Fruit fly (Drosophila melanogaster) S2 (cell line): Measurements from ENCODE around the gene PDZ-GEF.

ENCODE experiments used
- CG8478 ChIP-seq: fragments of >200 bp; optimal IDR thresholded peaks from 2 replicates; lab custom pipeline; 2018
- CTCF ChIP-seq, 2 experiments: fragments of >200 bp; optimal IDR thresholded peaks; 2 replicates each; lab custom pipeline; 2018

PDZ-GEF gene

DNA sequence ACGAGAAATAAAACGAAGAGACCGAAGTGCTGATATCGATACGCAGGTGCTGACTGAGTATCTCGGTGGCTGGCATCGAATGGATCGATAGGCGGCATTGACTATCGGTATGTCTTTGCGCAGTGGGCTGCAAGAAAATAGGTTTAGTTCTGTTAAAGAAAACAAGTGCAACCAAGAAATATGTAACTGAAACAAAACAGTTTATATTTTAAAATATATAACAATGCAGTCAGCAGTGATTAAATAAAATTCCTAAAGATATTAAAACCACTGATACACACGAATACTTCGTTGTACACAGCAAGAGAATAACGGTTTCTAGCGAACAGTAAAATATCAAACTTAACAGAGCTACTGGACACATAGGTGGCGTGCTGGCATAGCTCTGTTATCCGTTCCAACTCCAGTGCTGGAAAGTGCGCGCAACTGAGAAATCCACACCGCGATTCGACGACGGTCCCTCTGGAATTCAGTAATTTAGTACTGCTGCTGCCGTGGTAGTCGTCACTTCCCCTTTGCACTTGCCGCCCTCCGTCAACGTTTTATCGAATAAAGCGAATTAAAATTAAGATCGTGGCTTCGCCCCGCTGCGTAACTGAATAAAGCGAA lies 14.9 kb downstream of the PDZ-GEF start, which contains the start of the genes Pez and Cpr:
Pez (minus strand) TSS at position 305 of the 609 bp plus-strand sequence.
Cpr (plus strand) TSS at position 470 of the 609 bp plus-strand sequence.
- TF ChIP-seq CTCF (optimal IDR thresholded peaks at IDR 0.05; lab: Kevin White, UChicago) (peak; percentile 94 to 98), CG8478 (no peak)

DNA sequence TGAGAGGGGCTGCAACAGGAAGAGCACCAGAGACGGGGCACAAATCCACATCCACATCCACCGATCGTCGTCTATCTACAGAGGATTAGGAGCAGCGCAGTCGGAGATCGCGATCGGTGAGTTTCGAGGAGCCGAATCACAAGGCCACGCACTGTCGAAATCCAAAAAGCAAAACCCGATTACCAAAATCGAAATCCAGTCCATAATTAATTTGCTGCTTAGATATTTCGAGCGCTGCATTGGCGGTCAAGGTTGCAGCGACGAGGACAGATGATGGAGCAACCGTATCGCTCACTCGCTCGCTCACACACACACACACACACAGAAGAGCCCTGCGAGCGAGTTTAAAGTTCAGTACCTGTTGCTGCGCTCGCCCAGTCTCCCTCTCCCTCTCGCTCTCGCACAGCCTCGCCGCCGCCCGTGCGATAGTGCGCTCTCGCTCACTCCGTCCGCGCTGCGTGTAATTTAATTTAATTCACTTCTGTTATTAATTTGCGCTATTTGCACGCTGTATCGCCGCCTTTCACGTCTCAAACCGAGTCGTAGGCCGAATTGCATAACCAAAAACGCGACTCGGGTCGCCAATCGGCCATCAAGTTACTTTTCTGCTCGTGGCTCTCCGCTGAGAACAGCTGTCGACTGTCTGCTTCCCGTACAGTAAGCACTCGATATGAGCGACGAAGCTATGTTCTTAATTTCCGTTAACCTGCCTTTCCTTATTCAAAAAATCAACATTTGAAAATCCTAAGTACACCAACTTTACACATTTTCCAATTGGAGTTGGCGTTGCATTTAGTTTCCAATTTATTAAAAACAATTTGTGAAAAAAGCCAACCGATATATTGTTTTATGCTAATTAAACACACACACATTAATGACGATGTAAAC lies 15.7 kb downstream of the PDZ-GEF start:
- no peak for TF ChIP-seq CG8478
- TF ChIP-seq CTCF (optimal IDR thresholded peaks at IDR 0.05; lab: Kevin White, UChicago) = peak; percentile 20 to 23

DNA sequence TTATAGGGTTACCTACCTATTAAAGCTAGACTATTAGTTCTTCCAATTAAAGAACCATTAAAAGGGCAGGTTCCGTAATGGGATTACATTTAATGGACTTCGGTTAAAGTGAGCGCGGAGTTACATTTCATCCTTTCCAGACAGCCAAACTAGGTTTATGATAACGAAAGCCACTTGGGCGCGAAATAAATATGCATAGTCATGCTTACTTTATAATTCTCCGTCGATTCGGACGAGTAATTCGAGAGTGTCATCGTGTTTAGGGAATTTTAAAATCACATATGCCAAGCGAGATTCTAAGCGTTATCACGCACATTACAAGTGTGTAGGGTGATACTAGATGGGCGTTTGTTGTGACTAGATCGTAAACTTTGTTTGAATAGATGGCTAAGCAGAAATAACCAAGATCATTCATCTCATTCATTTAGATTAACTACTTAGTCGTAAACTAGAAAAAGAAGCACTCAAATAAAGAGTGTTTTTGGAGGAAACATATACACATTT lies 16.7 kb downstream of the PDZ-GEF start:
- TF ChIP-seq CTCF (optimal IDR thresholded peaks at IDR 0.05; lab: Kevin White, UChicago) = no peak
- no peak for TF ChIP-seq CG8478

DNA sequence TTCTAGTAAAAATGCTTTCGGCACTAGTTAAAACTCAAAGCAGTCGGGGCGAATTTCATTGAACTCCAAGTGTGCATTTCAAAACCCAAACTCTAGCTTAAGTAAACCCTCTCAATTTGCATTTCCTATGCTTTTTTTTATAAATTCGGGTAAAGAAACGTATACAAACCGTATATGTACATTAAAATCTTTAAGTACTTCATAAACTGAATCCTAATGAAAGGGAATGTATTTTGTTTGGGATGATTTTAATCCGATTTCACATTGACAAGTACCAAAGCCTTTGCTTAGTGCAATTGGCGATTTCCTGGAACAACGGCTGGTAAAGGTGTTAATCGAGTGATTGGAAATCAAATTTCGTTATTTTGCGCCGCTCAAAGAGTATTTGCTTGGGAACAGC lies 17.7 kb downstream of the PDZ-GEF start:
- no peak for TF ChIP-seq CTCF (optimal IDR thresholded peaks at IDR 0.05; lab: Kevin White, UChicago)
- no peak for TF ChIP-seq CG8478

DNA sequence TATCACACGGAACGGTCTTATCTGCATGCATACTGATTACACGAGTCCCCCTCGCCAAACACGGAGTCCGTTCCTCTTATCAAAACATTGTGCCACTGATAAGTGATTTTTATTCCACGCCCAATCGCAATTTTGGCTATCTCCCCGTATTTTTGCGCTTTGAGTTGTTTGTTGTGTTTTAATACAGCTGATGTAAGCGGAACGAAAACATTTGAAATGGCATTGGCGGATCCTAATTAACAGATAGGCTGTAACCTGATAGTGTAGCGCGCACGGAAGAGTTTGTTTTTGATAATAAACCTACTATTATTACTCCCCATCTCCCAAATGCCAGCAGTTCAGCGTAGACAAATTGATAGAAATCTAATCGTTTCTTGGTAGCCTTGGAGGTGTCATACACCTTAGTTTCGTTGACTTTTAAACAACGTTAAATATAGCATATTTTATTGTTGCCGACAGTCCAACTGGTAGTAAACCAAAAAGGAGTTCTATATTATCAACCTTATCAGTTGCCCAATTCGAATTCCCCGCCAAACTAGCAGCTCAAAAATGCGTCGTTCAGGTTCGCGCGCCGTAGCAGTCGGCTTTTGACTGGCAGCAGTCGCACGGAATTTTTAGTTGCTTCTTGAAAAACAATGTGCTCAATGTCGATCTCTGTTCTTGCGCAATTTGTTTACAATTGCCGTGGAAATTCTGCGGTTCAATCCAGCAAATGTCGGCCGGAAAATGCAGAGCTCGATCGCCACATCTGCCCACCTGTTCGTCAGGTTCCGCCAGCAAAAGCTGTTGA lies 19.7 kb downstream of the PDZ-GEF start:
- peak in 1 of 2 experiments; percentile 35 for TF ChIP-seq CTCF (optimal IDR thresholded peaks at IDR 0.05; lab: Kevin White, UChicago)
- no peak for TF ChIP-seq CG8478

DNA sequence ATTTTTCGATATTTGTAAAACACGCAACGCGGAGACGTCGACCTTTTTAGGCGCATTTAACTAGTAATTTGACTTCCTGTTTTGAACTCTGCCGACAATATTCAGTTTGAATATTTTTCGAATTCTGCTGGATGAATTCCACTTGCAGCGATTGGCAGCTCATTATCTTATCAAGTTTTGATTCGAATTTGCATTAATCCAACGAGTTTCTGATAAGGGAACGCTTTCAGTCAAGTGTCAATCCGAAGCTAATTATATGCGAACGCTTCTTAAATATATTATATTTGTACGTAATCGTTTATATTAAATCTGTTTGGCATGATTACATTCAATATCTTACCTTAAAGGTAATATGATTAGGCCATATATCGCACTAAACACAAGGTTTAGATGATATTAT lies 24.8 kb downstream of the PDZ-GEF start, which contains the start of gene CG9497:
CG9497 (minus strand) TSS at position 101 of the 400 bp plus-strand sequence.
- TF ChIP-seq CG8478 = no peak
- TF ChIP-seq CTCF (optimal IDR thresholded peaks at IDR 0.05; lab: Kevin White, UChicago) = no peak

DNA sequence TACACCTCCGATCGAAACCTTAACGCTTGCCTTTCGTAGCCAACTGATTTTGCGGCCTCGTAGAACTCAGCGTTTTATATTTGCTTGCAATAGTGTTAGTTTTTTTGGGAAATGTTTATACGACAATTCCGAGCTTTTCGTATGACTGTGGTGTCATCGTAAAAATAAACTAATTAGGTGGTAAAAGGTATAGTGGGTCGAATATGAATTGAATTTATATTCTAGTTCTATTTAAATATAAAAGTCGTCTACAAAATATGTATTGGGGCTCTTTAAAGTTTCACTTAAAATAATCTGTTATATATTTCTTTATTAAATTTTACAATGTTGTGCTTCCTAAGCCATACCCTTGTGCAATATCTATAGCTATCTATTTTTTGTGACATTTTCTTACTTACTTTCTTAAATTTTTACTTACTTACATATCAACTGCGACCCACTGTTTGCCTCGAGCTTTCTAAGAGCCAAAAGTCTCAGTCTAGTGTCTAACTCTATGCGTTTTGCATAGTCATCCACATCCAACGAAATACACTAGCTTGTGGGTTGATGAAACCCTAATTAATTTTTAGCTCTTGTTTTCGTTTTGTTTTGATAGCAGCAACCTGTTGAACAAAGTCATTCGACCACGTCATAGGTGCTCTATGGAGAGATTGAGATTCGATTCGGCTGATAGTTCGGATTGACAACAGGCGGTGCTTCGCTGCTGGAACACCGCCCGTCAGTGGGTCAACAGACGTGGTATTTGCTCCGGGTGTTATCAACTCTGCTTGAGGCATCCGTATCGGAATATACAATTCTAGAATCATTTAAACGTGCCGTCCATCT lies 27.6 kb downstream of the PDZ-GEF start, which contains the start of gene CG9498:
CG9498 (minus strand) TSS at position 51 of the 825 bp plus-strand sequence.
- no peak for TF ChIP-seq CTCF (optimal IDR thresholded peaks at IDR 0.05; lab: Kevin White, UChicago)
- no peak for TF ChIP-seq CG8478

DNA sequence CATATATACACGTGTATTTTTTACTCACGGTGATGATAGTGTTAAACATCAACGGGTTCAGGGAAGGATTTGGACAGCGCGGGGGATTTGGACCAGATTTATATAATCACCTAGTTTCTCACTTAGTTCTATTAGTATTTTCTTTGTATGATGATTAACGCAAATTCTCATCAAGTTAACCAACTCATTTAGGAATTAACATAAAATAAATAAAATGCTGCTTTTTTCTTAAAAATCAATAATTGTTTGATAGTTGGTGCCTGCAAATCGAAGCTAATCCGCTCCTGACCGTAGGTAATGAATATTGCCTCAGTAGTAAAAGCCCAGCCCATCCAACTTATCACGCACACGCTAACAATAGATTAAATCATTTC lies 28.2 kb downstream of the PDZ-GEF start:
- no peak for TF ChIP-seq CTCF (optimal IDR thresholded peaks at IDR 0.05; lab: Kevin White, UChicago)
- no peak for TF ChIP-seq CG8478

DNA sequence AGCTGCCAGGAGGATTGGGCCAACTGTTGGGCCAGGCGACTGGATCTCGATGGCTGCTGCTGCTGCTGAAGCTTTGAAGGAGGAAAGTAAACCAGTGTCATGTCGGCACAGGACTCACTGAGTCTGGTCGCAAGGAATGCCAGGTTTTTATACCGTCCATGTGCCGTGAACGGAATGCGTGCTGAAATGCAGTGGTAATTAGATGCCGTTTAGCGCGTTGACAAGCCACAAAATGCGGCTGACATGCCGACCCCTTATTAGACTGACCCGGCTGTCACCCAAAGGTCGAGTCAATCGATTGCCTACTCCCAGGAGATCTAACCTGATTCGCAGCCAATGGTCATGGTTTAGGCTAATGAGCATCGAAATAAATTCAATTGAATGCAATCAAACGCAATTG lies 30.7 kb downstream of the PDZ-GEF start, which contains the start of gene ppk7:
ppk7 (minus strand) TSS at position 101 of the 400 bp plus-strand sequence.
- TF ChIP-seq CTCF (optimal IDR thresholded peaks at IDR 0.05; lab: Kevin White, UChicago) (no peak), CG8478 (no peak)

DNA sequence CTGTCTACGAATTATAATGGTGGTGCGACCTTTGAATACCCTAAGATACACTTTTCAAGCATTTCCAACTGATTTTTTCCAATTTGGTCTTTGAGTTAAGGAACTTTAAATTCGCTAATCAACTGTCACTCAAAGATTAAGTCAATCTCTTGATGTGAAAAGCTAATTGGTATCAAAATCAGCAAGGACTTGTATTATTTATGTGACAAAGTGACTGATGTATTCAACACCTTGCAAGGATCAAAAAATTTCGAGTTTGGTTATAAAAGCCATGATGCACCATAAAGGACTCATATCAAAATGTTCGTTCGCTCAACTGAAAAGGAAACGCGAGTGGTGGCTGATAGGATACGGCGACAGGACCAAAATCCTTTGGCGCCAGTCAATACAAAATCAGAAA lies 31.1 kb downstream of the PDZ-GEF start, which contains the start of gene ppk14:
ppk14 (plus strand) TSS at position 301 of the 400 bp plus-strand sequence.
- TF ChIP-seq CTCF (optimal IDR thresholded peaks at IDR 0.05; lab: Kevin White, UChicago) (no peak), CG8478 (no peak)

DNA sequence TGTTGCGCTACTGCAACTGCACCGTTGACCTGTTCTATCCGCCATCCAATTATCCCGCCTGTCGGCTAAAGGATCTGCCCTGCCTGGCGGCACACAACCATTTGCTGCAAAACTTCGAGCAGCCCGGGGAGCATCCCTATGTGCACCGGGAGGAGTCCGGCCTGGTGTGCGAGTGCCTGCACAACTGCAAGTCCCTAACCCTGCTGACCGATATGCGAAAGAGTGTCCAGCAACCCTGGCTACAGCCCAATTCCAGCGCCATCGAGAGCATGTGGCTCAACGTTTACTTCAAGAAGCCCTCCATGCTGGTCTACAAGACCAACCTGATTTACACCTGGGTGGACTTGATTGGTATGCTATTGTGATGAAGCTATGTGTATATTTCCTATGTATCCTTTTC lies 32.6 kb downstream of the PDZ-GEF start:
- no peak for TF ChIP-seq CTCF (optimal IDR thresholded peaks at IDR 0.05; lab: Kevin White, UChicago)
- TF ChIP-seq CG8478 = no peak

DNA sequence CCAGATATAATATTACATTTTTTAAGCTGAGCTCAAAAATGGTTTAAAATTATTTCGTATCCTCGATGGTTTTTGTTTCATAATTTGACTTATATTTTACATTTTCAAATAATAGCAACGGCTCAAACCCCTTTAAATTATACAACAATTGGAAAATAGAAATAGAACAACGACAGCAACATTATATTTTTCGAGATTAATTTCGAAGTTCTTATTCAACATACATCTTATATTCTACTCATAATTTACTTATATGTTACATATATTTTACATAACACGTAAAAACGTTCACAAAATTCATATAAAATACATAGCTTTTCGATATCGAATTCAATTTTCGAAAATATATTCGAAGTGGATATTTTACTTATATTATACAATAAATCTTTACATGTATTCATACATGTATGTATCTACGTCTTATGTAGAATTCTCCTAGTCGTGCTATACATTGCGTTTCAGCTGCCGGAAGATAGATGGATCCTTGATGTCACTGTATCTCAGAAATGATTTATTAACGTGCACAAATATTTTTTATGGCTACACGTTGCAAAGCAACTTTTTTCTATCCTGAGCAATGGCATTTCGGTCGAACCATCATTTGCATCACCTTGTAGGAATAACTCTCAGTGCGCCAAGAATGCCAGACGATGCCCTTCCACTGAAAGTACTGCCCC lies 33.3 kb downstream of the PDZ-GEF start:
- TF ChIP-seq CTCF (optimal IDR thresholded peaks at IDR 0.05; lab: Kevin White, UChicago) (peak; percentile 89 to 91), CG8478 (no peak)

DNA sequence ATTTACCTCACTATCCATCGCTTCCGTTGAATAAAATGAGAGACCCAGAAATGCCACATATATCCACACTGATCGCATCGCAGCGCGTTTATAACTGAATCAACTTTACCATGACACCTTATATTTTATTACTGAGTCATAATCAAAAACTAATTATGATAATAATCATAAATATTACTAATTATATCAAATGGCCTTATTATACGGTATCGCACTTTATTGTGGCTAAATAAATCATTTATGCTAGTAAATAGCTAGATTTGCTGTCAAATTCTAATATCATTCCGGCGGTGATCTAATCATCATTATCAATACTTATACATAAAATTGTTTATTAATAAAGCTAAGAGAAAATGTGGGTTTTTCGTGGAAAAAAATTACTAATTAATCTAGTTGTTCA lies 34.7 kb downstream of the PDZ-GEF start, which contains the start of gene CG9500:
CG9500 (minus strand) TSS at position 101 of the 400 bp plus-strand sequence.
- TF ChIP-seq CG8478 (no peak), CTCF (optimal IDR thresholded peaks at IDR 0.05; lab: Kevin White, UChicago) (no peak)
